Worm (Caenorhabditis elegans): ENCODE results near the gene mtq-2.

ce11 chrII:2236352-2236751 lies 47.1 kb upstream of the mtq-2 start:
- TF ChIP-seq lin-39 (tag; optimal IDR thresholded peaks at IDR 0.05) (no peak), ama-1 (optimal IDR thresholded peaks at IDR 0.05) (no peak), unc-62 (GFP tag; optimal IDR thresholded peaks at IDR 0.05) (no peak), elt-3 (tag; optimal IDR thresholded peaks at IDR 0.05) (no peak), alr-1 (tag; optimal IDR thresholded peaks at IDR 0.05) (no peak), snpc-4 (tag; optimal IDR thresholded peaks at IDR 0.05) (no peak), nhr-11 (tag; optimal IDR thresholded peaks at IDR 0.05) (no peak)
